Worm (Caenorhabditis elegans) whole organism, early embryonic: Measurements from ENCODE around the gene cku-80.

Experiments
- B0310.2 ChIP-seq: sonication (generic microtip); optimal IDR thresholded peaks from 2 replicates; lab custom pipeline; 2016; ENCODE audit warnings: mild to moderate bottlenecking, missing genetic modification characterization, missing compliant biosample characterization
- F13C5.2 ChIP-seq: sonication (generic microtip); optimal IDR thresholded peaks from 2 replicates; lab custom pipeline; 2017; ENCODE audit warnings: mild to moderate bottlenecking, missing genetic modification characterization, inconsistent platforms, missing compliant biosample characterization
- aly-1 ChIP-seq: sonication (generic microtip); optimal IDR thresholded peaks from 2 replicates; lab custom pipeline; 2016; ENCODE audit warnings: missing genetic modification characterization, missing compliant biosample characterization
- ama-1 ChIP-seq: fragments of 150-350 bp; optimal IDR thresholded peaks from 2 replicates; lab custom pipeline; 2014
- ets-7 ChIP-seq: sonication (generic microtip); optimal IDR thresholded peaks from 2 replicates; lab custom pipeline; 2016; ENCODE audit warnings: missing genotype, missing genetic modification characterization, missing compliant biosample characterization
- flt-1 ChIP-seq: fragments of 200-800 bp; sonication (Bioruptor generic); IDR thresholded peaks from 2 replicates; pipeline ENCODE4 v1.3.6; 2022; ENCODE audit warnings: missing genetic modification characterization, missing compliant biosample characterization
- hmbx-1 ChIP-seq: sonication (generic microtip); optimal IDR thresholded peaks from 2 replicates; lab custom pipeline; 2016; ENCODE audit warnings: mild to moderate bottlenecking, missing genetic modification characterization, missing compliant biosample characterization
- hmg-4 ChIP-seq: fragments of 200-800 bp; sonication (Bioruptor generic); optimal IDR thresholded peaks from 2 replicates; lab custom pipeline; 2018; ENCODE audit warnings: mild to moderate bottlenecking, missing genetic modification characterization, missing compliant biosample characterization
- hnd-1 ChIP-seq: sonication (generic microtip); optimal IDR thresholded peaks from 2 replicates; lab custom pipeline; 2016; ENCODE audit warnings: missing genetic modification characterization, missing compliant biosample characterization
- pes-1 ChIP-seq: fragments of 200-800 bp; sonication (Bioruptor generic); IDR thresholded peaks from 2 replicates; pipeline ENCODE4 v1.3.6; 2022; ENCODE audit warnings: missing genetic modification reagents, missing genetic modification characterization, missing compliant biosample characterization
- sea-1 ChIP-seq: fragments of 200-800 bp; sonication (Bioruptor generic); conservative IDR thresholded peaks from 2 replicates; pipeline ENCODE4 v1.3.6; 2022; ENCODE audit warnings: missing genetic modification characterization, missing compliant biosample characterization
- tbx-37 ChIP-seq: fragments of 200-800 bp; sonication (Bioruptor generic); conservative IDR thresholded peaks from 2 replicates; pipeline ENCODE4 v1.3.6; 2022; ENCODE audit warnings: missing genetic modification reagents, missing genetic modification characterization, missing compliant biosample characterization

DNA sequence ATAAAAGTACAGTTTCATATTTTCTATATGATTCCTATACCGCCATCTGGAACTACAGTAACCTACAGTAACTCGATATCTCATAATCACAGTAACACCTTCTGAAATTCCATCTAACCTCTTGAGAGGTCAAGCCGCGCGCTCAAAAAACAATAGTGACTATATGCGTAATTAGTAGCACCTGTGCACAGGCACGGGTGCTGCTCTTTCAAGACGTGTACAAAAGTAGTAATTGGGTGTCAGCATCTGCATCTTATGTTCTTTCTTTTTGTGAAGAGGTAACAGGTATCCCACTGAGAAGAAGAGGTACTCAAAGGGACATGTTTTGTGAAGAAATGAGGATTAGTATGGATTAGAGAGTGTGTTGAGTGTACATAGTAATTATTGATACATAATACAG is 41.7 kb downstream of the cku-80 start:
- no peak for TF ChIP-seq flt-1
- TF ChIP-seq hnd-1 (tag; lab: Kevin White, UChicago), result no peak
- no peak for TF ChIP-seq F13C5.2 (tag; lab: Kevin White, UChicago)
- TF ChIP-seq hmbx-1 (tag; lab: Kevin White, UChicago), result no peak
- TF ChIP-seq tbx-37 (GFP tag; lab: Robert Waterston, UW), result no peak
- no peak for TF ChIP-seq ama-1 (lab: Kevin White, UChicago)
- TF ChIP-seq sea-1 (GFP tag; lab: Robert Waterston, UW), result no peak
- no peak for TF ChIP-seq B0310.2 (tag; lab: Kevin White, UChicago)
- TF ChIP-seq ets-7 (tag; lab: Kevin White, UChicago), result no peak
- no peak for TF ChIP-seq hmg-4
- no peak for TF ChIP-seq aly-1
- TF ChIP-seq pes-1 (GFP tag; lab: Robert Waterston, UW), result no peak
